Worm (Caenorhabditis elegans) whole organism, L3 larva: ENCODE data around the gene alh-4.

Source experiments
- R02D3.7 ChIP-seq: fragments of 150-350 bp; optimal IDR thresholded peaks from 2 replicates; lab custom pipeline; 2014; ENCODE audit warnings: missing biosample characterization, missing genetic modification characterization
- ZK546.5 ChIP-seq: sonication (generic microtip); optimal IDR thresholded peaks from 2 replicates; lab custom pipeline; 2017; ENCODE audit warnings: missing biosample characterization, missing genetic modification characterization
- aly-2 ChIP-seq: fragments of 150-350 bp; optimal IDR thresholded peaks from 2 replicates; lab custom pipeline; 2014; ENCODE audit warnings: missing biosample characterization, missing genetic modification characterization
- ama-1 ChIP-seq: fragments of 150-350 bp; optimal IDR thresholded peaks from 2 replicates; lab custom pipeline; 2018
- ceh-16 ChIP-seq: sonication (generic microtip); optimal IDR thresholded peaks from 2 replicates; lab custom pipeline; 2017; ENCODE audit warnings: missing biosample characterization, missing genetic modification characterization
- ceh-28 ChIP-seq: fragments of 150-350 bp; optimal IDR thresholded peaks from 2 replicates; lab custom pipeline; 2014; ENCODE audit warnings: missing biosample characterization, missing genetic modification reagents, missing genetic modification characterization
- ceh-82 ChIP-seq: fragments of 150-350 bp; optimal IDR thresholded peaks from 2 replicates; lab custom pipeline; 2014; ENCODE audit warnings: missing biosample characterization, missing genetic modification characterization
- egl-5 ChIP-seq: fragments of 150-350 bp; optimal IDR thresholded peaks from 2 replicates; lab custom pipeline; 2017; ENCODE audit warnings: missing biosample characterization, missing genetic modification reagents, missing genetic modification characterization, inconsistent platforms
- elt-1 ChIP-seq: fragments of 150-350 bp; optimal IDR thresholded peaks from 2 replicates; lab custom pipeline; 2014; ENCODE audit warnings: missing biosample characterization, missing genetic modification characterization
- elt-2 ChIP-seq: sonication (generic microtip); optimal IDR thresholded peaks from 2 replicates; lab custom pipeline; 2016; ENCODE audit warnings: missing genetic modification reagents, mild to moderate bottlenecking, missing genetic modification characterization, missing compliant biosample characterization
- eor-1 ChIP-seq, 2 experiments: fragments of 150-350 bp; optimal IDR thresholded peaks; 2 replicates each; lab custom pipeline; 2014 to 2018; ENCODE audit warnings: missing biosample characterization in 2 of 2, missing genetic modification characterization in 2 of 2
- fkh-10 ChIP-seq: sonication (generic microtip); optimal IDR thresholded peaks from 2 replicates; lab custom pipeline; 2017; ENCODE audit warnings: missing biosample characterization, missing genetic modification reagents, missing genetic modification characterization
- fkh-2 ChIP-seq: fragments of 150-350 bp; optimal IDR thresholded peaks from 2 replicates; lab custom pipeline; 2014; ENCODE audit warnings: missing biosample characterization, missing genetic modification reagents, missing genetic modification characterization
- fos-1 ChIP-seq: fragments of 150-350 bp; optimal IDR thresholded peaks from 2 replicates; lab custom pipeline; 2014; ENCODE audit warnings: missing biosample characterization, missing genetic modification characterization
- jun-1 ChIP-seq: fragments of 150-350 bp; optimal IDR thresholded peaks from 2 replicates; lab custom pipeline; 2014; ENCODE audit warnings: missing biosample characterization, missing genetic modification reagents, missing genetic modification characterization
- lin-15B ChIP-seq: fragments of 150-350 bp; optimal IDR thresholded peaks from 2 replicates; lab custom pipeline; 2014; ENCODE audit warnings: missing biosample characterization, missing genetic modification characterization
- lin-39 ChIP-seq: fragments of 150-350 bp; optimal IDR thresholded peaks from 2 replicates; lab custom pipeline; 2018; ENCODE audit warnings: missing biosample characterization, missing genetic modification reagents, missing genetic modification characterization
- mdl-1 ChIP-seq: fragments of 150-350 bp; optimal IDR thresholded peaks from 2 replicates; lab custom pipeline; 2014; ENCODE audit warnings: missing biosample characterization, missing genetic modification characterization
- mml-1 ChIP-seq: fragments of 150-350 bp; sonication (generic microtip); optimal IDR thresholded peaks from 3 replicates; lab custom pipeline; 2014; ENCODE audit warnings: missing biosample characterization, missing genetic modification characterization
- nfya-1 ChIP-seq: sonication (generic microtip); optimal IDR thresholded peaks from 2 replicates; lab custom pipeline; 2017; ENCODE audit warnings: missing genetic modification characterization, mild to moderate bottlenecking, missing compliant biosample characterization, antibody characterized with exemption, moderate library complexity; ENCODE audit not compliant: insufficient read depth
- nhr-11 ChIP-seq: fragments of 150-350 bp; optimal IDR thresholded peaks from 2 replicates; lab custom pipeline; 2014; ENCODE audit warnings: missing biosample characterization, missing genetic modification characterization
- nhr-12 ChIP-seq: fragments of 150-350 bp; optimal IDR thresholded peaks from 2 replicates; lab custom pipeline; 2014; ENCODE audit warnings: missing biosample characterization, missing genetic modification characterization
- nhr-237 ChIP-seq: fragments of 150-350 bp; optimal IDR thresholded peaks from 2 replicates; lab custom pipeline; 2014; ENCODE audit warnings: missing biosample characterization, missing genetic modification characterization
- nhr-25 ChIP-seq: sonication (generic microtip); optimal IDR thresholded peaks from 2 replicates; lab custom pipeline; 2017; ENCODE audit warnings: missing biosample characterization, missing genetic modification characterization
- nhr-28 ChIP-seq: fragments of 150-350 bp; optimal IDR thresholded peaks from 2 replicates; lab custom pipeline; 2014; ENCODE audit warnings: missing biosample characterization, missing genetic modification characterization
- nhr-43 ChIP-seq: sonication (generic microtip); optimal IDR thresholded peaks from 2 replicates; lab custom pipeline; 2016; ENCODE audit warnings: mild to moderate bottlenecking, missing genetic modification characterization, missing compliant biosample characterization; ENCODE audit not compliant: poor library complexity, severe bottlenecking
- nhr-67 ChIP-seq: fragments of 150-350 bp; optimal IDR thresholded peaks from 2 replicates; lab custom pipeline; 2014; ENCODE audit warnings: missing biosample characterization, missing genetic modification characterization
- nhr-76 ChIP-seq: fragments of 150-350 bp; sonication (generic microtip); optimal IDR thresholded peaks from 5 replicates; lab custom pipeline; 2014; ENCODE audit warnings: missing biosample characterization, missing genetic modification characterization
- nhr-77 ChIP-seq: fragments of 150-350 bp; optimal IDR thresholded peaks from 2 replicates; lab custom pipeline; 2014; ENCODE audit warnings: missing biosample characterization, missing genetic modification characterization
- pha-4 ChIP-seq: fragments of 150-350 bp; optimal IDR thresholded peaks from 2 replicates; lab custom pipeline; 2014; ENCODE audit warnings: missing biosample characterization, missing genetic modification reagents, missing genetic modification characterization
- pqm-1 ChIP-seq: fragments of 150-350 bp; optimal IDR thresholded peaks from 2 replicates; lab custom pipeline; 2017; ENCODE audit warnings: missing biosample characterization, missing genetic modification characterization, inconsistent platforms
- sea-2 ChIP-seq: fragments of 150-350 bp; sonication (generic microtip); optimal IDR thresholded peaks from 4 replicates; lab custom pipeline; 2014; ENCODE audit warnings: missing biosample characterization, missing genetic modification reagents, missing genetic modification characterization
- skn-1 ChIP-seq: fragments of 150-350 bp; optimal IDR thresholded peaks from 2 replicates; lab custom pipeline; 2014; ENCODE audit warnings: missing biosample characterization, missing genetic modification characterization
- snpc-4 ChIP-seq: fragments of 150-350 bp; optimal IDR thresholded peaks from 2 replicates; lab custom pipeline; 2014; ENCODE audit warnings: missing biosample characterization, missing genetic modification characterization
- tbx-2 ChIP-seq: sonication (generic microtip); optimal IDR thresholded peaks from 2 replicates; lab custom pipeline; 2016; ENCODE audit warnings: mild to moderate bottlenecking, missing genetic modification characterization, missing compliant biosample characterization
- unc-39 ChIP-seq: sonication (generic microtip); optimal IDR thresholded peaks from 4 replicates; lab custom pipeline; 2017; ENCODE audit warnings: missing biosample characterization, missing genetic modification characterization
- unc-62 ChIP-seq: fragments of 150-350 bp; sonication (generic microtip); optimal IDR thresholded peaks from 4 replicates; lab custom pipeline; 2014; ENCODE audit warnings: missing biosample characterization, missing genetic modification reagents, missing genetic modification characterization
- zag-1 ChIP-seq: fragments of 150-350 bp; optimal IDR thresholded peaks from 2 replicates; lab custom pipeline; 2014; ENCODE audit warnings: missing biosample characterization, missing genetic modification characterization
- ztf-11 ChIP-seq: fragments of 150-350 bp; optimal IDR thresholded peaks from 2 replicates; lab custom pipeline; 2014; ENCODE audit warnings: missing biosample characterization, missing genetic modification characterization
- ztf-4 ChIP-seq: fragments of 150-350 bp; optimal IDR thresholded peaks from 2 replicates; lab custom pipeline; 2014; ENCODE audit warnings: missing biosample characterization, missing genetic modification characterization

Gene alh-4

ce11 chrV:6413057-6413456 is 16.7 kb downstream of the alh-4 start:
- no peak for TF ChIP-seq unc-39 (tag; lab: Kevin White, UChicago)
- no peak for TF ChIP-seq nhr-11 (tag; lab: Kevin White, UChicago)
- TF ChIP-seq nhr-25: no peak
- no peak for TF ChIP-seq ZK546.5 (tag; lab: Kevin White, UChicago)
- TF ChIP-seq nhr-237 (tag; lab: Kevin White, UChicago): no peak
- no peak for TF ChIP-seq skn-1 (tag; lab: Kevin White, UChicago)
- no peak for TF ChIP-seq aly-2 (tag; lab: Kevin White, UChicago)
- no peak for TF ChIP-seq lin-15B (tag; lab: Kevin White, UChicago)
- TF ChIP-seq lin-39 (tag; lab: Kevin White, UChicago): no peak
- no peak for TF ChIP-seq ceh-16
- no peak for TF ChIP-seq nhr-76
- peak; percentile 27 for TF ChIP-seq nfya-1 (tag; lab: Kevin White, UChicago)
- TF ChIP-seq ceh-82 (tag; lab: Kevin White, UChicago): no peak
- TF ChIP-seq nhr-67 (tag; lab: Kevin White, UChicago): no peak
- peak; percentile 88 for TF ChIP-seq pqm-1 (tag; lab: Kevin White, UChicago)
- no peak for TF ChIP-seq snpc-4
- TF ChIP-seq sea-2 (GFP tag; lab: Kevin White, UChicago): no peak
- TF ChIP-seq jun-1 (tag; lab: Kevin White, UChicago): peak; percentile 67
- TF ChIP-seq nhr-43: no peak
- TF ChIP-seq tbx-2 (tag; lab: Kevin White, UChicago): no peak
- peak; percentile 99 for TF ChIP-seq elt-2 (tag; lab: Kevin White, UChicago)
- no peak for TF ChIP-seq fos-1 (tag; lab: Kevin White, UChicago)
- no peak for TF ChIP-seq unc-62 (GFP tag; lab: Kevin White, UChicago)
- TF ChIP-seq ztf-4 (tag; lab: Kevin White, UChicago): no peak
- no peak for TF ChIP-seq ama-1 (lab: Kevin White, UChicago)
- no peak for TF ChIP-seq egl-5 (tag; lab: Kevin White, UChicago)

DNA sequence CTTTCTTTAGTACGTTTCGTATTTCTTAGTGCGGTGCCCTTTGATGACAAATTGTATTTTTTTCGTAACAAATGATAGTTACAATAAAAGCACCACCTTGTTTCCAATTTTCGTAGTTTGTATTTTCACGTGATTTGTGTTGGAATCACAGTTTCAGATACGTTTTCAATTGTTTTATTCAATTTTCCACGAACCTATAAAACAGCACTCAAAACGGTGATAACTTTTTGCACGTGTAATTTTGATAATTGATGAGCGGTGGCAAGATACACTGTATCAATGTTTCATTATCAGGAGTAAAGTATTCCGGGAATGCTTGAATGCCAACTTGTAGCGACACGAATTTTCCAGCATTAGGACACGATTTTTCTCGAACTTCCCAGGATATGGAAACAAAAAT is 18.6 kb downstream of the alh-4 start:
- TF ChIP-seq tbx-2 (tag; lab: Kevin White, UChicago): no peak
- peak; percentile 95 for TF ChIP-seq elt-2 (tag; lab: Kevin White, UChicago)
- no peak for TF ChIP-seq elt-1 (tag; lab: Kevin White, UChicago)
- peak; percentile 7 for TF ChIP-seq jun-1 (tag; lab: Kevin White, UChicago)
- TF ChIP-seq pqm-1 (tag; lab: Kevin White, UChicago): peak; percentile 93

DNA sequence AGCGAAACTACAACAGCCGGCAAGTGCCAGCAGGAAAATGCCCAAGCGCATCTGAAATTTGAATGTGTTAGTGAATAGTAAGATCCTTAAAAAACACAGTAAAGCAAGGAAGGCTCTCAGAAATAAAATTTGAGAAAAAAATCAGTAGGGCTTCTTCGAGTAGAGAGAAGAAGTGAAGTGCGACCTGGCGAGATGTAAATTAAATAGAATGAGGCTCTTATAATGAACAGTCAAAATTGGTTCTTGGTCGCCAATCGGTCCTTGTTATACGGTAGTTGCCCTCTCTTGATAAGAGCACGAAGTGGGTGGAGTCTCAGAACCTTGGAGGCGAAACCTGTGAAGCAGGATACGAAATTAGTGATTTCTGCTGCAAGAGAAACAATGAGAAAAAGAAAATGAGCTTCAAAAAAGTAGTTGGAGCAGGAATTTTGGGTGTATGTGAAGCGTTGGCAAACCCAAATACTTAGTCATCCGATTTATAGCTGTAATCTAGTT is 20.9 kb downstream of the alh-4 start, which contains the start of gene bcf-1:
Gene bcf-1, minus strand, starts transcription at position 51 of the 495 bp plus-strand sequence.
- TF ChIP-seq elt-1 (tag; lab: Kevin White, UChicago): no peak
- no peak for TF ChIP-seq ZK546.5 (tag; lab: Kevin White, UChicago)
- TF ChIP-seq pqm-1 (tag; lab: Kevin White, UChicago): peak; percentile 3
- no peak for TF ChIP-seq nhr-77 (tag; lab: Kevin White, UChicago)
- peak; percentile 63 for TF ChIP-seq elt-2 (tag; lab: Kevin White, UChicago)
- no peak for TF ChIP-seq sea-2 (GFP tag; lab: Kevin White, UChicago)
- TF ChIP-seq ceh-16: no peak
- no peak for TF ChIP-seq tbx-2 (tag; lab: Kevin White, UChicago)
- TF ChIP-seq R02D3.7: no peak
- TF ChIP-seq nhr-11 (tag; lab: Kevin White, UChicago): no peak
- no peak for TF ChIP-seq zag-1 (tag; lab: Kevin White, UChicago)
- TF ChIP-seq eor-1 (tag; optimal IDR thresholded peaks at IDR 0.05; lab: Kevin White, UChicago): no peak
- TF ChIP-seq ceh-28 (tag; lab: Kevin White, UChicago): no peak
- no peak for TF ChIP-seq jun-1 (tag; lab: Kevin White, UChicago)
- TF ChIP-seq nhr-237 (tag; lab: Kevin White, UChicago): no peak
- TF ChIP-seq ztf-4 (tag; lab: Kevin White, UChicago): no peak
- TF ChIP-seq nfya-1 (tag; lab: Kevin White, UChicago): peak; percentile 21
- no peak for TF ChIP-seq lin-15B (tag; lab: Kevin White, UChicago)
- TF ChIP-seq nhr-43: no peak
- TF ChIP-seq snpc-4: no peak
- no peak for TF ChIP-seq nhr-12
- no peak for TF ChIP-seq mml-1 (tag; lab: Kevin White, UChicago)
- TF ChIP-seq fkh-2 (tag; lab: Kevin White, UChicago): no peak
- TF ChIP-seq lin-39 (tag; lab: Kevin White, UChicago): no peak

DNA sequence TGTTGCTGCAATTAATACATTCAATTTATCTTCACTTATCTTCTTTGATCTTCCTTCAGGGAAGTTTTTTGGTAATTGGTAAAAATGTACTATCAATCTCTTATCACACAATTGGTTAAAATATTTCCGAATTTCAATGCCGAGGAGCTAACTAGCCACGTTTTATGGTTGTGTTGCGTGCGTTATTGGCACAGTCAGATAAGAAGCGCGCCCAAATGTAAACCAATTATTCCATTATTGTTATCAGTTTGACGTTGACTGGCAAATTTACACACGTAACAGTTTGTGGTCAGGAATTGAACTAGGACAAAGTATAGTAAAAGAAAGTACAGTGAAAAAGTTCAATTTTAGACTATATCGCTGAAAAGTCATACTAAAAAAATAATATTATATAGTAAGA is 22.1 kb downstream of the alh-4 start:
- TF ChIP-seq nhr-28 (tag; lab: Kevin White, UChicago) (no peak), nhr-67 (tag; lab: Kevin White, UChicago) (no peak), fos-1 (tag; lab: Kevin White, UChicago) (no peak), pqm-1 (tag; lab: Kevin White, UChicago) (peak; percentile 93), ceh-82 (tag; lab: Kevin White, UChicago) (no peak), jun-1 (tag; lab: Kevin White, UChicago) (peak; percentile 42), ceh-16 (no peak), aly-2 (tag; lab: Kevin White, UChicago) (no peak), fkh-10 (GFP tag; lab: Kevin White, UChicago) (no peak), R02D3.7 (no peak), nhr-11 (tag; lab: Kevin White, UChicago) (no peak), nhr-76 (no peak), mdl-1 (tag; lab: Kevin White, UChicago) (no peak), ztf-11 (tag; lab: Kevin White, UChicago) (no peak), nhr-12 (no peak), nfya-1 (tag; lab: Kevin White, UChicago) (no peak), pha-4 (tag; lab: Kevin White, UChicago) (peak; percentile 34), elt-2 (tag; lab: Kevin White, UChicago) (peak; percentile 92)
- TF ChIP-seq, all 47 proteins: peak for 4
